Worm (Caenorhabditis elegans): ENCODE data around the gene Y66D12A.13.
A peak's percentile ranks its signal among the peaks of the same experiment; 100 is the strongest.

Y66D12A.13 gene

ce11 chrIII:11580428-11580885 lies 32.3 kb downstream of the Y66D12A.13 start, which contains the start of gene Y66D12A.7:
Y66D12A.7 (minus strand) TSS chrIII:11580478.
- TF ChIP-seq D2030.7 (GFP tag; IDR thresholded peaks at IDR 0.05) (0 out of 2 replicates have a peak, but pooled peaks have one; percentile 17), rcor-1 (GFP tag; IDR thresholded peaks at IDR 0.05) (no peak), B0336.3 (GFP tag; IDR thresholded peaks at IDR 0.05) (0 out of 2 replicates have a peak, but pooled peaks have one; percentile 13), tbx-9 (tag; optimal IDR thresholded peaks at IDR 0.05; ENCODE audit: borderline replicate concordance) (no peak), madf-8 (GFP tag; conservative IDR thresholded peaks at IDR 0.05) (no peak), athp-1 (tag; optimal IDR thresholded peaks at IDR 0.05) (peak; percentile 62), dpl-1 (GFP tag; optimal IDR thresholded peaks at IDR 0.05) (peak; percentile 5), mcd-1 (GFP tag; IDR thresholded peaks at IDR 0.05) (peak; percentile 73), ceh-27 (GFP tag; optimal IDR thresholded peaks at IDR 0.05) (no peak), lin-35 (GFP tag; optimal IDR thresholded peaks at IDR 0.05) (peak in 1 of 3 experiments; percentile 17), lin-54 (GFP tag; optimal IDR thresholded peaks at IDR 0.05) (peak; percentile 79), mxl-1 (tag; optimal IDR thresholded peaks at IDR 0.05) (no peak), efl-1 (GFP tag; optimal IDR thresholded peaks at IDR 0.05) (peak; percentile 67)

DNA sequence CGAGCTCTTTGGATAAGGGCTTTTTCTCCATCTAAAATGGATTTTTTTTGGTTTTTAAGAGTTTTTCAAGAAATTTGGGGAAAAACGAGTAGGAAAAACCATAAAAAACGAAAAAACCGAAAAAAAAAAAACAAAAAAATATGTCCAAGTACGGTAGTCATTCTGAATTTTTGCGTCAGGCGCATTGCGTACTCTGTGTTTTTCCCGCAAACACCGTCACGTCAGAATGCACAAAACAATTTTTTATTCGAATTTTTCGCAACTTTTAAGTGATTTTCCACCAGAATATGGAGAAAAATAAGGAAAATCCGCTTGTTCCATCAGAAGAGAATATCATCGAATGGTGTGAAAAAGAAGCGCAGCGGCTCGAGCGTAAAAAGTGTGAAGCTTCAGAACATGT lies 33.2 kb downstream of the Y66D12A.13 start, which contains the start of the genes Y66D12A.6 and ceh-92:
Gene Y66D12A.6, minus strand, starts transcription at position 31 of the 400 bp plus-strand sequence.
Gene ceh-92, plus strand, starts transcription at position 229 of the 400 bp plus-strand sequence.
- TF ChIP-seq ceh-100 (GFP tag; IDR thresholded peaks at IDR 0.05) (no peak; the same call in 1 of the 2 replicates), athp-1 (tag; optimal IDR thresholded peaks at IDR 0.05) (no peak), snpc-1.3 (tag; optimal IDR thresholded peaks at IDR 0.05; ENCODE audit: insufficient read depth) (peak; percentile 37), Y67H2A.10 (GFP tag; conservative IDR thresholded peaks at IDR 0.05) (no peak), nfyb-1 (GFP tag; IDR thresholded peaks at IDR 0.05) (no peak), Y79H2A.3 (GFP tag; conservative IDR thresholded peaks at IDR 0.05) (no peak), lsl-1 (GFP tag; optimal IDR thresholded peaks at IDR 0.05) (peak; percentile 78), lin-26 (GFP tag; IDR thresholded peaks at IDR 0.05) (no peak), egl-44 (GFP tag; IDR thresholded peaks at IDR 0.05) (no peak), rec-8 (tag; optimal IDR thresholded peaks at IDR 0.05) (no peak), akir-1 (GFP tag; optimal IDR thresholded peaks at IDR 0.05) (no peak), atf-7 (tag; optimal IDR thresholded peaks at IDR 0.05) (no peak), hsf-1 (GFP tag; IDR thresholded peaks at IDR 0.05) (no peak), chd-7 (tag; optimal IDR thresholded peaks at IDR 0.05) (no peak), lin-35 (GFP tag; optimal IDR thresholded peaks at IDR 0.05) (no peak), nhr-179 (tag; optimal IDR thresholded peaks at IDR 0.05) (no peak), Y56A3A.18 (GFP tag; IDR thresholded peaks at IDR 0.05) (no peak), rcor-1 (GFP tag; IDR thresholded peaks at IDR 0.05) (no peak), fkh-3 (tag; optimal IDR thresholded peaks at IDR 0.05) (no peak), unc-130 (GFP tag; optimal IDR thresholded peaks at IDR 0.05) (no peak), hlh-12 (tag; optimal IDR thresholded peaks at IDR 0.05) (no peak), snpc-3.4 (tag; optimal IDR thresholded peaks at IDR 0.05) (peak; percentile 1), ztf-18 (tag; optimal IDR thresholded peaks at IDR 0.05) (no peak), tbx-9 (tag; optimal IDR thresholded peaks at IDR 0.05; ENCODE audit: borderline replicate concordance) (no peak), F22D6.2 (tag; optimal IDR thresholded peaks at IDR 0.05) (no peak), attf-6 (GFP tag; IDR thresholded peaks at IDR 0.05) (no peak), F55B11.4 (tag; optimal IDR thresholded peaks at IDR 0.05; ENCODE audit: borderline replicate concordance, insufficient read depth) (no peak), mes-4 (tag; optimal IDR thresholded peaks at IDR 0.05) (no peak), zfh-2 (GFP tag; conservative IDR thresholded peaks at IDR 0.05) (no peak), lsy-27 (tag; optimal IDR thresholded peaks at IDR 0.05; ENCODE audit: borderline replicate concordance, insufficient read depth) (no peak), F37B4.10 (GFP tag; IDR thresholded peaks at IDR 0.05) (no peak), tlf-1 (GFP tag; optimal IDR thresholded peaks at IDR 0.05) (no peak), cebp-1 (GFP tag; IDR thresholded peaks at IDR 0.05) (no peak), cebp-1 (tag; optimal IDR thresholded peaks at IDR 0.05) (no peak), dpff-1 (tag; optimal IDR thresholded peaks at IDR 0.05) (no peak), ZK185.1 (tag; optimal IDR thresholded peaks at IDR 0.05; ENCODE audit: poor library complexity, severe bottlenecking) (no peak), ccch-3 (GFP tag; optimal IDR thresholded peaks at IDR 0.05) (no peak)

All from whole organism, young adult.